Worm (Caenorhabditis elegans) whole organism, L1 larva: ENCODE results near the gene C53B7.6.

ENCODE experiments used
- aha-1 ChIP-seq: fragments of 150-350 bp; optimal IDR thresholded peaks from 2 replicates; lab custom pipeline; 2014; ENCODE audit warnings: missing biosample characterization, missing genetic modification characterization
- efl-1 ChIP-seq, 4 experiments: fragments of 150-350 bp; optimal IDR thresholded peaks in 3 of 4; peaks in 1 of 4; 1 replicate in 1 of 4; 2 replicates in 3 of 4; lab custom pipeline; 2014; ENCODE audit warnings: missing biosample characterization in 2 of 4, missing genetic modification characterization in 2 of 4, missing genetic modification reagents in 2 of 4
- hpl-2 ChIP-seq: fragments of 150-350 bp; optimal IDR thresholded peaks from 2 replicates; lab custom pipeline; 2014; ENCODE audit warnings: missing biosample characterization, missing genetic modification reagents, missing genetic modification characterization

The C53B7.6 gene

ce11 chrX:6819633-6820032 is 48.9 kb downstream of the C53B7.6 start:
- TF ChIP-seq hpl-2 (GFP tag; lab: Kevin White, UChicago), result no peak
- TF ChIP-seq, all 84 proteins: peak for 0

- TF ChIP-seq efl-1 (optimal IDR thresholded peaks at IDR 0.05; lab: Kevin White, UChicago) (no peak), efl-1 (GFP tag; optimal IDR thresholded peaks at IDR 0.05 in 1 of 2; lab: Kevin White, UChicago) (peak in 1 of 2 experiments; percentile 43), aha-1 (tag; lab: Kevin White, UChicago) (no peak)
Measured at ce11 chrX:6819135-6819534, 49.4 kb downstream of the C53B7.6 start.
